Fruit fly (Drosophila melanogaster): ENCODE results near the gene CG44194.
A peak's percentile ranks its signal among the peaks of the same experiment; 100 is the strongest.

Gene CG44194

DNA sequence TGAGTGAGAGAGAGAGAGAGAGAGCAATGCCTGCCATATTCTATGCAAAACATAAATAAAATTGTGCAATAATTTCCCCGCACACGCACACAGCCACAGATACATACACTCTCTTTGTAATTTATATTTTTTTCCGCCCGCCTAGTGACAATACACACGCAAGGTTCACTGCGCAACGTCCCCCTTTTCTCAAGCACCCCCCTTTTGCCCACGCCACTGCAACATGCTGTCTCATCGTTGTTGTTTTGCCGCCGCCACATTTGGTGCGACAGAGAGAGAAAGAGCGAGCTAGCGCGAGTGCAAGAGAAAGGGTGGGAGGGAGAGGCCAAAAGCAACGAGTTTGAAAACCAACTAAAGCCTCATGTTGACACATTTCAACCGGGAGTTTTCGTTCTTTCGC lies 14.8 kb upstream of the CG44194 start (continued):
- peak; percentile 60 for TF ChIP-seq CG13624 (GFP tag; optimal IDR thresholded peaks at IDR 0.05)
- TF ChIP-seq gcm (GFP tag; optimal IDR thresholded peaks at IDR 0.05), result peak; percentile 54
- no peak for TF ChIP-seq CTCF (GFP tag; optimal IDR thresholded peaks at IDR 0.05)
- peak; percentile 56 for TF ChIP-seq p53 (GFP tag; optimal IDR thresholded peaks at IDR 0.05)
- no peak for TF ChIP-seq CG7745 (tag; optimal IDR thresholded peaks at IDR 0.05)
- peak; percentile 84 for TF ChIP-seq Drgx (GFP tag; IDR thresholded peaks at IDR 0.05)
- TF ChIP-seq Lim3 (GFP tag; IDR thresholded peaks at IDR 0.05), result no peak
- 0 out of 3 replicates have a peak, but pooled peaks have one; percentile 34 for TF ChIP-seq CG11695 (GFP tag; IDR thresholded peaks at IDR 0.05)
- TF ChIP-seq Scr (GFP tag; IDR thresholded peaks at IDR 0.05; ENCODE audit: partially characterized antibody), result no peak
- TF ChIP-seq kni (GFP tag; optimal IDR thresholded peaks at IDR 0.05), result no peak
- TF ChIP-seq CG2875 (GFP tag; optimal IDR thresholded peaks at IDR 0.05), result no peak
- TF ChIP-seq CG4820 (GFP tag; optimal IDR thresholded peaks at IDR 0.05), result no peak
- TF ChIP-seq fd96Cb (tag; optimal IDR thresholded peaks at IDR 0.05), result no peak
- TF ChIP-seq CG17328 (GFP tag; IDR thresholded peaks at IDR 0.05), result peak; percentile 63
- TF ChIP-seq fd3F (GFP tag; optimal IDR thresholded peaks at IDR 0.05), result no peak
- TF ChIP-seq ftz-f1 (GFP tag; optimal IDR thresholded peaks at IDR 0.05), result peak; percentile 48
- TF ChIP-seq bcd (GFP tag; optimal IDR thresholded peaks at IDR 0.05), result peak; percentile 63
- no peak for TF ChIP-seq pan (optimal IDR thresholded peaks at IDR 0.05)
- peak in 1 of 2 experiments; percentile 78 for TF ChIP-seq pan (GFP tag; optimal IDR thresholded peaks at IDR 0.05 in 1 of 2, IDR thresholded peaks at IDR 0.05 in 1 of 2)
- no peak for TF ChIP-seq CG17612 (GFP tag; IDR thresholded peaks at IDR 0.05)
- peak; percentile 27 for TF ChIP-seq wek (GFP tag; optimal IDR thresholded peaks at IDR 0.05)
- peak; percentile 61 for TF ChIP-seq CG10543 (GFP tag; optimal IDR thresholded peaks at IDR 0.05)
- TF ChIP-seq ac (GFP tag; optimal IDR thresholded peaks at IDR 0.05), result no peak
- TF ChIP-seq Sry-β (GFP tag; optimal IDR thresholded peaks at IDR 0.05), result no peak
- TF ChIP-seq Hmx (GFP tag; optimal IDR thresholded peaks at IDR 0.05), result no peak
- TF ChIP-seq Meics (GFP tag; optimal IDR thresholded peaks at IDR 0.05), result peak; percentile 59
- no peak for TF ChIP-seq cas (GFP tag; IDR thresholded peaks at IDR 0.05)
- no peak for TF ChIP-seq Dip2 (GFP tag; IDR thresholded peaks at IDR 0.05)
- no peak for TF ChIP-seq Dfd (GFP tag; optimal IDR thresholded peaks at IDR 0.05)
- TF ChIP-seq CG10979 (tag; optimal IDR thresholded peaks at IDR 0.05), result peak; percentile 47
- TF ChIP-seq ro (GFP tag; IDR thresholded peaks at IDR 0.05), result no peak
- TF ChIP-seq Dll (GFP tag; IDR thresholded peaks at IDR 0.05; ENCODE audit: partially characterized antibody), result no peak
- TF ChIP-seq lola (GFP tag; optimal IDR thresholded peaks at IDR 0.05), result peak in 1 of 3 experiments; percentile 3
- no peak for TF ChIP-seq CG8281 (tag; optimal IDR thresholded peaks at IDR 0.05)
- TF ChIP-seq HmgD (GFP tag; optimal IDR thresholded peaks at IDR 0.05), result peak; percentile 36
- peak; percentile 75 for TF ChIP-seq nom (GFP tag; optimal IDR thresholded peaks at IDR 0.05)
- peak; percentile 1 for TF ChIP-seq Blimp-1 (GFP tag; optimal IDR thresholded peaks at IDR 0.05)
- TF ChIP-seq tgo (GFP tag; IDR thresholded peaks at IDR 0.05), result peak; percentile 55; the same call in 2 of the 3 replicates
- TF ChIP-seq CG9797 (GFP tag; optimal IDR thresholded peaks at IDR 0.05), result no peak
- TF ChIP-seq CG15269 (tag; optimal IDR thresholded peaks at IDR 0.05), result no peak
- no peak for TF ChIP-seq gem (tag; optimal IDR thresholded peaks at IDR 0.05)
- peak; percentile 91 for TF ChIP-seq Aef1 (GFP tag; IDR thresholded peaks at IDR 0.05)
- peak; percentile 77 for TF ChIP-seq Ada2b (GFP tag; IDR thresholded peaks at IDR 0.05)
- peak; percentile 46 for TF ChIP-seq CG6765 (GFP tag; optimal IDR thresholded peaks at IDR 0.05)
- TF ChIP-seq CG17829 (tag; optimal IDR thresholded peaks at IDR 0.05), result peak; percentile 45
- TF ChIP-seq CG11560 (tag; IDR thresholded peaks at IDR 0.05), result no peak; the same call in 2 of the 3 replicates
- TF ChIP-seq CG13894 (tag; optimal IDR thresholded peaks at IDR 0.05), result no peak
- TF ChIP-seq Adf1 (GFP tag; IDR thresholded peaks at IDR 0.05), result peak; percentile 27
- peak; percentile 74; the same call in 2 of the 3 replicates for TF ChIP-seq sr (GFP tag; IDR thresholded peaks at IDR 0.05)
- TF ChIP-seq luna (GFP tag; optimal IDR thresholded peaks at IDR 0.05), result no peak
- TF ChIP-seq knrl (GFP tag; IDR thresholded peaks at IDR 0.05; ENCODE audit: partially characterized antibody), result peak; percentile 16; the same call in 1 of the 3 replicates

All from whole organism, embryonic.